Fruit fly (Drosophila melanogaster): ENCODE data around the gene CG14818.

CG14818 gene

DNA sequence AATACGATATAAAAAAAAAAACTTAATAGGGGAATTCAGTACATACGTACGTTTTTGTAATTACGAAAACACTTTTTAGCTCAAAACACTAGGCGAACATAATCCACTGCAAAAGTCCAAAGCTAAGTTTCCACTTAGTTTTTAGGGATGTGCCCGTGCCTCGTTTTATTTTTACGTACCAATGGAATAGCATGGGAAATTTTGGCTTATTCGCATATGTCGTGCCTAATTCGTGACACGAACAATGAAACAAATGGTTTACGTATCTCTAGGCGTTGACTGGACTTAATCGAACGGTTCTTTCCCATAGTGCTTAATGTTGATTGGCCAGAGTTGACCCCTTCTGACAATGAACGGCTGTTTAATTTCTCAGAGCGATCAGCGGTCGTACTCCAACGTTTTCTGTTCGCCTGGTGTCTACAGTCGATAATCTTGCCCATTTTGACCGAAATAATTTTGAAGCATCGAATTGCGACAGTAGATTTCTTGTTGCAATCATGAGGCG lies at the start of gene CG14818:
Gene CG14818 (minus strand): TSS at position 169 of the 505 bp plus-strand sequence.
- TF ChIP-seq Pif1A (GFP tag; optimal IDR thresholded peaks at IDR 0.05) (no peak), Pif1B (GFP tag; optimal IDR thresholded peaks at IDR 0.05) (no peak), CG15710 (tag; optimal IDR thresholded peaks at IDR 0.05) (peak; percentile 46), CG14655 (GFP tag; optimal IDR thresholded peaks at IDR 0.05) (no peak), Snoo (tag; optimal IDR thresholded peaks at IDR 0.05) (peak; percentile 49), gl (tag; optimal IDR thresholded peaks at IDR 0.05) (no peak), CG8159 (tag; optimal IDR thresholded peaks at IDR 0.05) (peak; percentile 39), CG13204 (GFP tag; optimal IDR thresholded peaks at IDR 0.05) (no peak), CG17806 (tag; optimal IDR thresholded peaks at IDR 0.05) (peak; percentile 33), CG34367 (tag; optimal IDR thresholded peaks at IDR 0.05) (peak; percentile 36), EcR (GFP tag; optimal IDR thresholded peaks at IDR 0.05) (no peak), CG4496 (GFP tag; IDR thresholded peaks at IDR 0.05) (peak; percentile 44; the same call in 1 of the 3 replicates), Ets98B (GFP tag; IDR thresholded peaks at IDR 0.05) (peak; percentile 17; the same call in 1 of the 2 replicates), fd96Ca (GFP tag; IDR thresholded peaks at IDR 0.05) (peak; percentile 71), CG10348 (GFP tag; IDR thresholded peaks at IDR 0.05) (no peak), rn (GFP tag; IDR thresholded peaks at IDR 0.05) (peak; percentile 38; the same call in 1 of the 2 replicates), D1 (tag; optimal IDR thresholded peaks at IDR 0.05) (no peak), CG8301 (tag; optimal IDR thresholded peaks at IDR 0.05) (peak; percentile 43), CG12605 (GFP tag; IDR thresholded peaks at IDR 0.05) (0 out of 2 replicates have a peak, but pooled peaks have one; percentile 24), CG9948 (tag; optimal IDR thresholded peaks at IDR 0.05) (peak; percentile 30)

- no peak for TF ChIP-seq CG9948 (tag; optimal IDR thresholded peaks at IDR 0.05)
- 0 out of 2 replicates have a peak, but pooled peaks have one; percentile 15 for TF ChIP-seq CG32121 (GFP tag; IDR thresholded peaks at IDR 0.05)
- TF ChIP-seq CG4496 (GFP tag; IDR thresholded peaks at IDR 0.05), result 0 out of 3 replicates have a peak, but pooled peaks have one; percentile 20
- TF ChIP-seq EcR (GFP tag; optimal IDR thresholded peaks at IDR 0.05), result no peak
- no peak for TF ChIP-seq CG17806 (tag; optimal IDR thresholded peaks at IDR 0.05)
- TF ChIP-seq gl (tag; optimal IDR thresholded peaks at IDR 0.05), result no peak
These were observed 48.1 kb upstream of the CG14818 start, which contains the start of gene CG11596 for dm6 chrX:1927473-1928306. Gene CG11596 (plus strand): TSS chrX:1927683.

DNA sequence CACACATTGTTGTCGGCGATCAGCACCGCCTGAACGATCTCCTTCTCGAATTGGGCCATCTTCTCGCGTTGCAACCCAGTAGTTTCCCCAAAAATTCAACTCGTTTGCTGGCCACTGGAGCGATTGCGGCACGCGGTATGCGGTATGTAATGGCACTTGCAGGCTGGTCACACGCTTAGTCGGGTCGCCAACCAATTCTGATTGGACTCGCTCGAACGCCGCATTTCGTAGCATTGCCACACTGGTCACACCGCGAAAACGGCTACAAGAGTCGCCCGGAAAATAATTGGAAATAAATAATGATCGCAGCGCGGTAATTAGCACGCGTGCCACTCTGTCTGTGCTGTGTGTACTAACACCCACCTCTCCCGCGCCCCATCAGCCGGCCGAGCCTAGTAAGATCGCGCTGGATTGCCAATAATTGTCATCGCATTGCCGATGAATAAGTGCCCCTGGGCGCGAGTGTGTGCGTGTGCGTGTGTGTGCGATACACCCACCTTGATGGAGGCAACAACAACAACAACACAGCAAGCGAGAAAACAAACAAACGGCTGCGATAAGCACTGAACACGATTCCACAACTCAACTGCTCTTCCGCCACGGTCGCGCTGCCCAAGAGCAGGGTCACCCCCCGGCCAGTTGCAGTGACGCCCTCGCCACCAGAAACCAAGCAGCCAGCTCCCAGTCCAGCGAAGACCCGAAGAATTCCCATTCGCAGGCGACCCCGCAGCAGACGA lies 43.4 kb upstream of the CG14818 start, which contains the start of the genes eIF2Bepsilon and Ocrl:
Gene eIF2Bepsilon (minus strand): TSS at position 110 of the 737 bp plus-strand sequence.
Gene Ocrl (plus strand): TSS at position 217 of the 737 bp plus-strand sequence.
- no peak for TF ChIP-seq D1 (tag; optimal IDR thresholded peaks at IDR 0.05)
- no peak for TF ChIP-seq CG8159 (tag; optimal IDR thresholded peaks at IDR 0.05)
- TF ChIP-seq CG10348 (GFP tag; IDR thresholded peaks at IDR 0.05), result no peak
- peak; percentile 49 for TF ChIP-seq EcR (GFP tag; optimal IDR thresholded peaks at IDR 0.05)

- TF ChIP-seq fd96Ca (GFP tag; IDR thresholded peaks at IDR 0.05) (no peak), CG13204 (GFP tag; optimal IDR thresholded peaks at IDR 0.05) (no peak), Pif1B (GFP tag; optimal IDR thresholded peaks at IDR 0.05) (no peak), CG8301 (tag; optimal IDR thresholded peaks at IDR 0.05) (no peak), CG17806 (tag; optimal IDR thresholded peaks at IDR 0.05) (no peak), Pif1A (GFP tag; optimal IDR thresholded peaks at IDR 0.05) (no peak), D1 (tag; optimal IDR thresholded peaks at IDR 0.05) (no peak)
These were observed 30.0 kb upstream of the CG14818 start for dm6 chrX:1909533-1909932.

DNA sequence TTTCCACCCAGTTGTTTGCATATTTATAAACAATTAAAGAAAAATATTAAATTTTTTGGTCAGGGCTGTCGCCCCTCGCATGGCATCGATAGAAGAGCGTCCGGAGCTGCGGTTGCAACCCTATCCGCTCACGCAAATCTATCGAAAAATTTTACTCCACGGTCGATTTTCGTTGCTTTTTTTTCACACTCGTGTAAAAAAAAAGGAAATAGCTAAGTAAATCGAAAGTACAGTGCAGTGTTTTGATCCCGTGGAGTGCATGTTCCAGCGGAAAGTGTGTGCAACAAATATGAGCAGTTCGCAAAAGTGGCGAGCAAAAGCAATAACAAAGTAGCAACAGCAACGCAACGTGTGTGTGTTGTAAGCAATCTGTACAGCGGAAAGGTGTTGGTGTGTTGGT lies 29.2 kb upstream of the CG14818 start, which contains the start of the genes Edem1 and Rbcn-3B:
Gene Edem1 (minus strand): TSS at position 71 of the 400 bp plus-strand sequence.
Gene Rbcn-3B (plus strand): TSS at position 164 of the 400 bp plus-strand sequence.
- TF ChIP-seq CG32121 (GFP tag; IDR thresholded peaks at IDR 0.05) (no peak), Pif1A (GFP tag; optimal IDR thresholded peaks at IDR 0.05) (no peak), CG34367 (tag; optimal IDR thresholded peaks at IDR 0.05) (peak; percentile 50), EcR (GFP tag; optimal IDR thresholded peaks at IDR 0.05) (peak; percentile 1), CG4496 (GFP tag; IDR thresholded peaks at IDR 0.05) (peak; percentile 52; the same call in 2 of the 3 replicates), CG8301 (tag; optimal IDR thresholded peaks at IDR 0.05) (peak; percentile 41), CG10348 (GFP tag; IDR thresholded peaks at IDR 0.05) (no peak), CG13204 (GFP tag; optimal IDR thresholded peaks at IDR 0.05) (no peak), D1 (tag; optimal IDR thresholded peaks at IDR 0.05) (no peak), Snoo (tag; optimal IDR thresholded peaks at IDR 0.05) (no peak), rn (GFP tag; IDR thresholded peaks at IDR 0.05) (no peak), CG14655 (GFP tag; optimal IDR thresholded peaks at IDR 0.05) (no peak), Pif1B (GFP tag; optimal IDR thresholded peaks at IDR 0.05) (no peak), CG9948 (tag; optimal IDR thresholded peaks at IDR 0.05) (peak; percentile 1), gl (tag; optimal IDR thresholded peaks at IDR 0.05) (peak; percentile 72), CG17806 (tag; optimal IDR thresholded peaks at IDR 0.05) (peak; percentile 10), fd96Ca (GFP tag; IDR thresholded peaks at IDR 0.05) (no peak), CG8159 (tag; optimal IDR thresholded peaks at IDR 0.05) (no peak), CG15710 (tag; optimal IDR thresholded peaks at IDR 0.05) (peak; percentile 39), Ets98B (GFP tag; IDR thresholded peaks at IDR 0.05) (peak; percentile 53), CG12605 (GFP tag; IDR thresholded peaks at IDR 0.05) (peak; percentile 67)
